Fruit fly (Drosophila melanogaster) whole organism, pupa: Measurements from ENCODE around the gene Rpn7.

Experiments
- CG32121 ChIP-seq: fragments of 200-800 bp; sonication (Bioruptor generic); IDR thresholded peaks from 2 replicates; pipeline ENCODE4 v1.3.6; 2022; ENCODE audit warnings: missing biosample characterization, missing genetic modification characterization
- EcR ChIP-seq: fragments of 200-800 bp; sonication (Bioruptor generic); optimal IDR thresholded peaks from 3 replicates; lab custom pipeline; 2019; ENCODE audit warnings: missing biosample characterization, missing genetic modification characterization, mild to moderate bottlenecking, moderate library complexity, missing genetic modification reagents
- Pif1B ChIP-seq: fragments of 200-800 bp; sonication (Bioruptor generic); optimal IDR thresholded peaks from 3 replicates; lab custom pipeline; 2016; ENCODE audit warnings: missing biosample characterization, missing genetic modification characterization

DNA sequence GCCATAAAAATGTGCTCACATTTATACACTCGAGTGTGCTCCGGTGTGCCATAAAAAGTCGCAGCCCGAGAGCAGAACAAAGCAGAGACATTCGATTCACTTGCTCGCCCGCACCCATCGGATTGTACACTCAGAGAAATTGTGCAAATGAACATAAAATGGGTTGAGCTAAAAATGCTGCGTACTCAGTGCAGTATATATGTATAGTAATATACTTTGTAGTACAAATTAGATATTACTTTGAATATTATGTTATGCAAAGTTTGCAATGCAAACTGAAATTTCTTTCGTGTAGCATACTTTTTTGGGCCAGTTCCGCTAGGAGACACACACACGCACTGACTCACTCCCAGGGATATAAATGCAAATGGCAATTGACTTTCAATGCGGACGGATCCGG lies 41.8 kb upstream of the Rpn7 start:
- no peak for TF ChIP-seq CG32121 (GFP tag; lab: Robert Waterston, UW)
- TF ChIP-seq Pif1B (GFP tag; lab: Kevin White, UChicago): no peak
- no peak for TF ChIP-seq EcR (GFP tag; lab: Kevin White, UChicago)
